Fruit fly (Drosophila melanogaster) whole organism, embryonic: Measurements from ENCODE around the gene Sgs1.

ENCODE experiments used
- ATbp ChIP-seq: fragments of 200-800 bp; sonication (Bioruptor generic); optimal IDR thresholded peaks from 2 replicates; lab custom pipeline; 2017; ENCODE audit warnings: missing biosample characterization, mild to moderate bottlenecking, missing genetic modification characterization, missing genetic modification reagents
- C15 ChIP-seq: fragments of 200-800 bp; sonication (Bioruptor generic); IDR thresholded peaks from 3 replicates; pipeline ENCODE4 v1.3.6; 2022; ENCODE audit warnings: missing biosample characterization, missing genetic modification characterization
- CG10321 ChIP-seq: fragments of 200-800 bp; sonication (Bioruptor generic); IDR thresholded peaks from 2 replicates; pipeline ENCODE4 v1.3.6; 2022; ENCODE audit warnings: missing biosample characterization, missing genetic modification characterization
- CG10366 ChIP-seq: fragments of 200-800 bp; sonication (Bioruptor generic); IDR thresholded peaks from 2 replicates; pipeline ENCODE4 v1.3.6; 2022; ENCODE audit warnings: missing biosample characterization, missing genetic modification characterization
- CG11456 ChIP-seq: fragments of 200-800 bp; sonication (Bioruptor generic); IDR thresholded peaks from 3 replicates; pipeline ENCODE4 v1.3.6; 2022; ENCODE audit warnings: missing biosample characterization, missing genetic modification characterization
- CG11560 ChIP-seq: fragments of 200-800 bp; sonication (Bioruptor generic); IDR thresholded peaks from 3 replicates; pipeline ENCODE4 v1.3.6; 2022; ENCODE audit warnings: missing biosample characterization, missing genetic modification characterization
- CG12104 ChIP-seq: fragments of 200-800 bp; sonication (Bioruptor generic); optimal IDR thresholded peaks from 3 replicates; lab custom pipeline; 2016; ENCODE audit warnings: missing biosample characterization, missing genetic modification characterization
- CG12299 ChIP-seq: fragments of 200-800 bp; sonication (Bioruptor generic); optimal IDR thresholded peaks from 2 replicates; lab custom pipeline; 2018; ENCODE audit warnings: missing biosample characterization, mild to moderate bottlenecking, missing genetic modification characterization
- CG14014 ChIP-seq: fragments of 200-800 bp; sonication (Bioruptor generic); IDR thresholded peaks from 2 replicates; pipeline ENCODE4 v1.3.6; 2022; ENCODE audit warnings: missing biosample characterization, missing genetic modification characterization
- CG14710 ChIP-seq: fragments of 200-800 bp; sonication (Bioruptor generic); optimal IDR thresholded peaks from 3 replicates; lab custom pipeline; 2019; ENCODE audit warnings: missing biosample characterization, mild to moderate bottlenecking, missing genetic modification characterization, moderate library complexity
- CG16815 ChIP-seq: fragments of 200-800 bp; sonication (Bioruptor generic); optimal IDR thresholded peaks from 3 replicates; lab custom pipeline; 2017; ENCODE audit warnings: missing biosample characterization, mild to moderate bottlenecking, missing genetic modification characterization
- CG17328 ChIP-seq: fragments of 200-800 bp; sonication (Bioruptor generic); IDR thresholded peaks from 2 replicates; pipeline ENCODE4 v1.3.6; 2022; ENCODE audit warnings: missing biosample characterization, missing genetic modification characterization
- CG31441 ChIP-seq: fragments of 200-800 bp; sonication (Bioruptor generic); IDR thresholded peaks from 2 replicates; pipeline ENCODE4 v1.3.6; 2022; ENCODE audit warnings: missing biosample characterization, missing genetic modification characterization
- CG4424 ChIP-seq: fragments of 200-800 bp; sonication (Bioruptor generic); optimal IDR thresholded peaks from 3 replicates; lab custom pipeline; 2016; ENCODE audit warnings: missing biosample characterization, missing genetic modification characterization
- CG4707 ChIP-seq: fragments of 200-800 bp; sonication (Bioruptor generic); optimal IDR thresholded peaks from 2 replicates; lab custom pipeline; 2018; ENCODE audit warnings: missing biosample characterization, mild to moderate bottlenecking, missing genetic modification characterization, moderate library complexity
- CG6791 ChIP-seq: fragments of 200-800 bp; sonication (Bioruptor generic); IDR thresholded peaks from 3 replicates; pipeline ENCODE4 v1.3.6; 2022; ENCODE audit warnings: missing biosample characterization, missing genetic modification characterization; ENCODE audit not compliant: partially characterized antibody
- CHES-1-like ChIP-seq: fragments of 200-800 bp; sonication (Bioruptor generic); optimal IDR thresholded peaks from 2 replicates; lab custom pipeline; 2016; ENCODE audit warnings: missing biosample characterization, missing genetic modification characterization
- CrebB ChIP-seq: fragments of 200-800 bp; sonication (Bioruptor generic); optimal IDR thresholded peaks from 3 replicates; lab custom pipeline; 2018; ENCODE audit warnings: missing biosample characterization, mild to moderate bottlenecking, missing genetic modification characterization
- Dek ChIP-seq: fragments of 200-800 bp; sonication (Bioruptor generic); optimal IDR thresholded peaks from 3 replicates; lab custom pipeline; 2019; ENCODE audit warnings: missing biosample characterization, mild to moderate bottlenecking, missing genetic modification characterization, moderate library complexity
- Dp ChIP-seq: fragments of 200-800 bp; sonication (Bioruptor generic); optimal IDR thresholded peaks from 2 replicates; lab custom pipeline; 2018; ENCODE audit warnings: missing biosample characterization, mild to moderate bottlenecking, missing genetic modification characterization, moderate library complexity
- Ets97D ChIP-seq: fragments of 200-800 bp; sonication (Bioruptor generic); optimal IDR thresholded peaks from 3 replicates; lab custom pipeline; 2016; ENCODE audit warnings: missing biosample characterization, missing genetic modification characterization
- Fer1 ChIP-seq: fragments of 200-800 bp; sonication (Bioruptor generic); optimal IDR thresholded peaks from 2 replicates; lab custom pipeline; 2017; ENCODE audit warnings: missing biosample characterization, mild to moderate bottlenecking, missing genetic modification characterization
- Fer3 ChIP-seq: fragments of 200-800 bp; sonication (Bioruptor generic); optimal IDR thresholded peaks from 2 replicates; lab custom pipeline; 2018; ENCODE audit warnings: missing biosample characterization, mild to moderate bottlenecking, missing genetic modification characterization, moderate library complexity
- GATAe ChIP-seq: fragments of 200-800 bp; sonication (Bioruptor generic); conservative IDR thresholded peaks from 2 replicates; pipeline ENCODE4 v1.3.6; 2022; ENCODE audit warnings: missing biosample characterization, missing genetic modification characterization
- HLH3B ChIP-seq: fragments of 200-800 bp; sonication (Bioruptor generic); IDR thresholded peaks from 2 replicates; pipeline ENCODE4 v1.3.6; 2022; ENCODE audit warnings: missing biosample characterization, missing genetic modification characterization
- HLHmδ ChIP-seq: fragments of 200-800 bp; sonication (Bioruptor generic); optimal IDR thresholded peaks from 2 replicates; lab custom pipeline; 2018; ENCODE audit warnings: missing biosample characterization, mild to moderate bottlenecking, missing genetic modification characterization, moderate library complexity
- Myb ChIP-seq: fragments of 200-800 bp; sonication (Bioruptor generic); optimal IDR thresholded peaks from 2 replicates; lab custom pipeline; 2016; ENCODE audit warnings: missing biosample characterization, missing genetic modification characterization
- Oli ChIP-seq: fragments of 200-800 bp; sonication (Bioruptor generic); optimal IDR thresholded peaks from 2 replicates; lab custom pipeline; 2018; ENCODE audit warnings: missing biosample characterization, mild to moderate bottlenecking, missing genetic modification characterization, moderate library complexity
- Pdp1 ChIP-seq, 2 experiments: fragments of 200-800 bp; sonication (Bioruptor generic); optimal IDR thresholded peaks; 3 replicates each; lab custom pipeline; 2016; ENCODE audit warnings: missing biosample characterization in 2 of 2, missing genetic modification characterization in 2 of 2, mild to moderate bottlenecking in 1 of 2, moderate library complexity in 1 of 2
- Usf ChIP-seq: fragments of 200-800 bp; sonication (Bioruptor generic); optimal IDR thresholded peaks from 2 replicates; lab custom pipeline; 2017; ENCODE audit warnings: missing genotype, missing biosample characterization, missing genetic modification characterization
- Xrp1 ChIP-seq: fragments of 200-800 bp; sonication (Bioruptor generic); IDR thresholded peaks from 2 replicates; pipeline ENCODE4 v1.3.6; 2022; ENCODE audit warnings: missing biosample characterization, missing genetic modification characterization
- ab ChIP-seq: fragments of 200-800 bp; sonication (Bioruptor generic); optimal IDR thresholded peaks from 2 replicates; lab custom pipeline; 2016; ENCODE audit warnings: missing biosample characterization, missing genetic modification characterization
- bowl ChIP-seq: fragments of 200-800 bp; sonication (Bioruptor generic); IDR thresholded peaks from 2 replicates; pipeline ENCODE4 v1.3.6; 2022; ENCODE audit warnings: missing biosample characterization, missing genetic modification characterization
- cato ChIP-seq: fragments of 200-800 bp; sonication (Bioruptor generic); optimal IDR thresholded peaks from 2 replicates; lab custom pipeline; 2016; ENCODE audit warnings: missing biosample characterization, missing genetic modification characterization, borderline replicate concordance
- chinmo ChIP-seq: fragments of 200-800 bp; sonication (Bioruptor generic); IDR thresholded peaks from 4 replicates; pipeline ENCODE4 v1.3.6; 2022; ENCODE audit warnings: missing biosample characterization, missing genetic modification characterization; ENCODE audit not compliant: partially characterized antibody
- esg ChIP-seq: fragments of 200-800 bp; sonication (Bioruptor generic); conservative IDR thresholded peaks from 2 replicates; pipeline ENCODE4 v1.3.6; 2022; ENCODE audit warnings: missing biosample characterization, missing genetic modification characterization
- ham ChIP-seq: fragments of 200-800 bp; sonication (Bioruptor generic); IDR thresholded peaks from 2 replicates; pipeline ENCODE4 v1.3.6; 2022; ENCODE audit warnings: missing biosample characterization, missing genetic modification characterization
- hth ChIP-seq: fragments of >200 bp; optimal IDR thresholded peaks from 2 replicates; lab custom pipeline; 2017; ENCODE audit warnings: inconsistent platforms
- insv ChIP-seq, 2 experiments: fragments of 200-800 bp; sonication (Bioruptor generic); optimal IDR thresholded peaks; 3 replicates each; lab custom pipeline; 2016 to 2018; ENCODE audit warnings: missing biosample characterization in 2 of 2, missing genetic modification characterization in 2 of 2
- kay ChIP-seq: fragments of 200-800 bp; sonication (Bioruptor generic); optimal IDR thresholded peaks from 2 replicates; lab custom pipeline; 2016; ENCODE audit warnings: missing biosample characterization, missing genetic modification characterization
- knrl ChIP-seq: fragments of 200-800 bp; sonication (Bioruptor generic); IDR thresholded peaks from 3 replicates; pipeline ENCODE4 v1.3.6; 2022; ENCODE audit warnings: missing biosample characterization, missing genetic modification characterization; ENCODE audit not compliant: partially characterized antibody
- lola ChIP-seq, 3 experiments: fragments of >200 bp in 2 of 3; fragments of 200-800 bp in 1 of 3; sonication (Bioruptor generic) in 1 of 3; optimal IDR thresholded peaks; 2 replicates each; lab custom pipeline; 2017 to 2019; ENCODE audit warnings: missing biosample characterization in 3 of 3, missing genetic modification characterization in 3 of 3, mild to moderate bottlenecking in 1 of 3, moderate library complexity in 1 of 3
- org-1 ChIP-seq: fragments of 200-800 bp; sonication (Bioruptor generic); optimal IDR thresholded peaks from 2 replicates; lab custom pipeline; 2017; ENCODE audit warnings: missing biosample characterization, missing genetic modification characterization
- otp ChIP-seq: fragments of 200-800 bp; sonication (Bioruptor generic); IDR thresholded peaks from 3 replicates; pipeline ENCODE4, ENCODE4 v1.3.6; 2022; ENCODE audit warnings: missing biosample characterization, missing genetic modification characterization
- pros ChIP-seq: fragments of 200-800 bp; sonication (Bioruptor generic); optimal IDR thresholded peaks from 3 replicates; lab custom pipeline; 2019; ENCODE audit warnings: missing biosample characterization, mild to moderate bottlenecking, missing genetic modification characterization, moderate library complexity
- pzg ChIP-seq: fragments of 200-800 bp; sonication (Bioruptor generic); optimal IDR thresholded peaks from 3 replicates; lab custom pipeline; 2018; ENCODE audit warnings: missing biosample characterization, mild to moderate bottlenecking, missing genetic modification characterization, moderate library complexity
- schlank ChIP-seq: fragments of 200-800 bp; sonication (Bioruptor generic); optimal IDR thresholded peaks from 2 replicates; lab custom pipeline; 2018; ENCODE audit warnings: missing biosample characterization, mild to moderate bottlenecking, missing genetic modification characterization
- scrt ChIP-seq: fragments of 200-800 bp; sonication (Bioruptor generic); optimal IDR thresholded peaks from 2 replicates; lab custom pipeline; 2018; ENCODE audit warnings: missing biosample characterization, mild to moderate bottlenecking, missing genetic modification characterization, moderate library complexity
- slou ChIP-seq: fragments of 200-800 bp; sonication (Bioruptor generic); optimal IDR thresholded peaks from 3 replicates; lab custom pipeline; 2016; ENCODE audit warnings: missing biosample characterization, missing genetic modification characterization
- tap ChIP-seq: fragments of 200-800 bp; optimal IDR thresholded peaks from 3 replicates; lab custom pipeline; 2019; ENCODE audit warnings: missing biosample characterization, mild to moderate bottlenecking, missing genetic modification characterization, moderate library complexity
- yki ChIP-seq: fragments of >200 bp; optimal IDR thresholded peaks from 3 replicates; lab custom pipeline; 2018

Gene Sgs1

dm6 chr2L:4891914-4892469 is 45.2 kb upstream of the Sgs1 start, which contains the start of gene CG3036 (continued):
- TF ChIP-seq org-1 (GFP tag; lab: Kevin White, UChicago), result peak; percentile 12
- peak; percentile 30 for TF ChIP-seq pros (GFP tag; lab: Kevin White, UChicago)
- no peak for TF ChIP-seq CG10321 (GFP tag; lab: Robert Waterston, UW)
- no peak for TF ChIP-seq ATbp (GFP tag; lab: Kevin White, UChicago)
- no peak for TF ChIP-seq insv (GFP tag; optimal IDR thresholded peaks at IDR 0.05; lab: Kevin White, UChicago)
- no peak for TF ChIP-seq cato
- no peak for TF ChIP-seq ham (GFP tag; lab: Robert Waterston, UW)
- TF ChIP-seq Fer3 (tag; lab: Kevin White, UChicago), result no peak
- TF ChIP-seq Dek (tag; lab: Kevin White, UChicago), result no peak
- TF ChIP-seq chinmo (GFP tag; lab: Robert Waterston, UW), result peak; percentile 98
- peak; percentile 9 for TF ChIP-seq CG14710 (tag; lab: Kevin White, UChicago)
- TF ChIP-seq HLH3B, result peak; percentile 32; the same call in 1 of the 2 replicates
- no peak for TF ChIP-seq Dp
- no peak for TF ChIP-seq CG11560 (tag; lab: Robert Waterston, UW)
- TF ChIP-seq HLHmδ, result peak; percentile 58
- TF ChIP-seq schlank (tag; lab: Kevin White, UChicago), result no peak
- no peak for TF ChIP-seq ab (GFP tag; lab: Kevin White, UChicago)
- no peak for TF ChIP-seq GATAe (GFP tag; lab: Robert Waterston, UW)
- no peak for TF ChIP-seq CG4707
- TF ChIP-seq pzg (GFP tag; lab: Kevin White, UChicago), result no peak
- TF ChIP-seq slou, result no peak
- TF ChIP-seq otp (GFP tag; lab: Robert Waterston, UW), result peak; percentile 66; the same call in 1 of the 3 replicates
- TF ChIP-seq kay, result no peak
- TF ChIP-seq Fer1 (GFP tag; lab: Kevin White, UChicago), result peak; percentile 63
- no peak for TF ChIP-seq CG31441 (GFP tag; lab: Robert Waterston, UW)
- no peak for TF ChIP-seq knrl (GFP tag; lab: Robert Waterston, UW)
- peak; percentile 63 for TF ChIP-seq CG17328
- peak; percentile 51 for TF ChIP-seq CrebB (tag; lab: Kevin White, UChicago)
- peak; percentile 48; the same call in 2 of the 3 replicates for TF ChIP-seq CG6791
- TF ChIP-seq Pdp1 (GFP tag; optimal IDR thresholded peaks at IDR 0.05; lab: Kevin White, UChicago), result peak in 1 of 2 experiments; percentile 73
- TF ChIP-seq yki, result no peak
- TF ChIP-seq Ets97D, result no peak
- peak; percentile 6 for TF ChIP-seq Myb (GFP tag; lab: Kevin White, UChicago)
- no peak for TF ChIP-seq CG11456 (GFP tag; lab: Robert Waterston, UW)
- TF ChIP-seq Xrp1 (GFP tag; lab: Robert Waterston, UW), result peak; percentile 44; the same call in 1 of the 2 replicates
- TF ChIP-seq bowl (GFP tag; lab: Robert Waterston, UW), result peak; percentile 57; the same call in 1 of the 2 replicates
- TF ChIP-seq hth (lab: Kevin White, UChicago), result no peak
- TF ChIP-seq Oli (tag; lab: Kevin White, UChicago), result no peak
- no peak for TF ChIP-seq CG12299
- no peak for TF ChIP-seq CG10366
- TF ChIP-seq C15 (GFP tag; lab: Robert Waterston, UW), result no peak
- TF ChIP-seq CG4424, result peak; percentile 5
- no peak for TF ChIP-seq CG16815 (GFP tag; lab: Kevin White, UChicago)
- TF ChIP-seq CG14014, result peak; percentile 56
- TF ChIP-seq CHES-1-like (GFP tag; lab: Kevin White, UChicago), result peak; percentile 17
- no peak for TF ChIP-seq CG12104 (GFP tag; lab: Kevin White, UChicago)
- TF ChIP-seq tap (tag; lab: Kevin White, UChicago), result no peak
- TF ChIP-seq esg (GFP tag; lab: Robert Waterston, UW), result no peak
- peak; percentile 88 for TF ChIP-seq scrt
- TF ChIP-seq Usf (GFP tag; lab: Kevin White, UChicago), result no peak
- no peak for TF ChIP-seq lola (GFP tag; optimal IDR thresholded peaks at IDR 0.05; lab: Kevin White, UChicago)
